Worm (Caenorhabditis elegans) whole organism, L2 larva: ENCODE measurements around the gene fbxa-94.

Source experiments
- ceh-16 ChIP-seq: fragments of 150-350 bp; optimal IDR thresholded peaks from 2 replicates; lab custom pipeline; 2014; ENCODE audit warnings: missing biosample characterization, missing genetic modification characterization
- egl-27 ChIP-seq: sonication (generic microtip); optimal IDR thresholded peaks from 3 replicates; lab custom pipeline; 2017; ENCODE audit warnings: missing biosample characterization, missing genetic modification reagents, missing genetic modification characterization
- elt-1 ChIP-seq: fragments of 150-350 bp; optimal IDR thresholded peaks from 2 replicates; lab custom pipeline; 2014; ENCODE audit warnings: missing biosample characterization, missing genetic modification characterization
- fos-1 ChIP-seq: fragments of 150-350 bp; optimal IDR thresholded peaks from 2 replicates; lab custom pipeline; 2014; ENCODE audit warnings: missing biosample characterization, missing genetic modification characterization
- mab-5 ChIP-seq: fragments of 150-350 bp; optimal IDR thresholded peaks from 2 replicates; lab custom pipeline; 2014; ENCODE audit warnings: missing biosample characterization, missing genetic modification characterization
- nhr-11 ChIP-seq: fragments of 150-350 bp; optimal IDR thresholded peaks from 2 replicates; lab custom pipeline; 2014; ENCODE audit warnings: missing biosample characterization, missing genetic modification characterization
- nhr-12 ChIP-seq: fragments of 150-350 bp; optimal IDR thresholded peaks from 2 replicates; lab custom pipeline; 2014; ENCODE audit warnings: missing biosample characterization, missing genetic modification characterization
- nhr-23 ChIP-seq: fragments of 150-350 bp; optimal IDR thresholded peaks from 2 replicates; lab custom pipeline; 2014; ENCODE audit warnings: missing biosample characterization, missing genetic modification reagents, missing genetic modification characterization
- nhr-6 ChIP-seq: fragments of 150-350 bp; optimal IDR thresholded peaks from 2 replicates; lab custom pipeline; 2014; ENCODE audit warnings: missing biosample characterization, missing genetic modification characterization
- nhr-77 ChIP-seq: fragments of 150-350 bp; optimal IDR thresholded peaks from 2 replicates; lab custom pipeline; 2014; ENCODE audit warnings: missing biosample characterization, missing genetic modification characterization
- skn-1 ChIP-seq: sonication (generic microtip); optimal IDR thresholded peaks from 2 replicates; lab custom pipeline; 2017; ENCODE audit warnings: missing biosample characterization, missing genetic modification characterization
- snpc-4 ChIP-seq: fragments of 150-350 bp; optimal IDR thresholded peaks from 2 replicates; lab custom pipeline; 2014; ENCODE audit warnings: missing biosample characterization, missing genetic modification characterization
- unc-55 ChIP-seq: fragments of 150-350 bp; sonication (generic microtip); optimal IDR thresholded peaks from 3 replicates; lab custom pipeline; 2014; ENCODE audit warnings: missing biosample characterization, missing genetic modification reagents, missing genetic modification characterization
- zag-1 ChIP-seq: fragments of 150-350 bp; optimal IDR thresholded peaks from 2 replicates; lab custom pipeline; 2014; ENCODE audit warnings: missing biosample characterization, missing genetic modification characterization

DNA sequence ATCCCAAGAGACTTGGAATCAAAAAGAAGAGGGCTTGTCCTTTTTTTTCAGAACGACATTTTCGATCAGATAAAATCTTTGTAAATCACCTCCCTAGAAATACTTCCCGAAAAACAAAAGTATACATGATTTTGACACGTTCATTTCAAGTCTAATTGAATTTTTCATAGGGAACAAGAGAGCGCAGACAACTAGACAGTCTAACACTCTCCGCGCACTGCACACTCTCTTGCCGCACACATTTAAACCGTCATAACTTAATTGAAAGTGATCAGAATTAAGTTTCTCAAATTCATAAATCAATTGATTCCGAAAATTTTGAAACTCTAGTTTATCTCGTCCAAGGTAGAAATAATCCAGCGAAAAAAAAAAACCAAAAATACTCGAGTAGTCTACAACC, 13.0 kb upstream of the fbxa-94 start:
- TF ChIP-seq unc-55 (no peak), nhr-12 (tag; lab: Kevin White, UChicago) (no peak), snpc-4 (tag; lab: Kevin White, UChicago) (no peak), nhr-77 (tag; lab: Kevin White, UChicago) (no peak), elt-1 (tag; lab: Kevin White, UChicago) (no peak), ceh-16 (tag; lab: Kevin White, UChicago) (no peak), egl-27 (tag; lab: Kevin White, UChicago) (no peak), skn-1 (tag; lab: Kevin White, UChicago) (no peak), fos-1 (tag; lab: Kevin White, UChicago) (no peak), nhr-23 (tag; lab: Kevin White, UChicago) (no peak), zag-1 (tag; lab: Kevin White, UChicago) (no peak), nhr-11 (no peak), mab-5 (tag; lab: Kevin White, UChicago) (no peak), nhr-6 (tag; lab: Kevin White, UChicago) (no peak)
